Fruit fly (Drosophila melanogaster): ENCODE data around the gene QIL1.

The QIL1 gene

DNA sequence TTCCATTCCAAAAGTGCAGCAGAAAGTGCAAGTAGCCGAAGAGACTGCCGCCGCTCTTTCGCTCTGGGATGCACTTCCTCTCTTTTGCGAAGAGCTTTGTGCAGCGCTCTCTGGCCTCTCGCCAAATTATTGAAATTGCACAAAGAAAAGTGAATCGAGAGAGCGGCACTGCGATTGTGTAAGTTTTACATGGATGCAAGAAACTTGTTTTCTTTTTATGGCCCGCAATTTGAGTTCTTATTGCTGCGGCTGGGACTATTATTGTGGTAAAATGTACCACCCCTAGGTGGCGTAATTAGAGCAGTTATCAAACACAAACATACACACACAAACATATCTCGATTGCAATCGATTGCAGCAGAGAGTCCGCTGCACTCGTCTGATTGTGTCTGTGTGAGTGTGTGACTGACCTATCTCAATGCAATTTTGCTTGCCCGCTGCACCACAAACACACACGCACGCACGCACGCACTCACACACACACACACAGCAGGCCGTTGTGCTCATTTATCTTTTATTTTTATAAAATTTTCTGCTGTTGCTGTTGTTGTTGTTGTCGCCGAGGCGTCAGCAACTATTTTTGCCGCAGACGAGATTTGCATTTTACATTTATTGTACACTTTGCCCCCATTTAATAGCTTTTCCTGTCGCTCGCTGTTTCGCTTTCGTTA, 34.7 kb downstream of the QIL1 start (continued):
- TF ChIP-seq CG3919 (GFP tag; optimal IDR thresholded peaks at IDR 0.05) (no peak), CG31627 (GFP tag; optimal IDR thresholded peaks at IDR 0.05) (no peak), CG6854 (GFP tag; optimal IDR thresholded peaks at IDR 0.05) (no peak), CG8119 (GFP tag; IDR thresholded peaks at IDR 0.05) (peak; percentile 36; the same call in 1 of the 3 replicates), fd59A (GFP tag; optimal IDR thresholded peaks at IDR 0.05) (no peak), pdm3 (GFP tag; optimal IDR thresholded peaks at IDR 0.05) (peak; percentile 2), eg (GFP tag; IDR thresholded peaks at IDR 0.05) (peak; percentile 69; the same call in 2 of the 3 replicates), CG6792 (GFP tag; optimal IDR thresholded peaks at IDR 0.05) (no peak), Met (GFP tag; optimal IDR thresholded peaks at IDR 0.05) (no peak), CG34406 (GFP tag; optimal IDR thresholded peaks at IDR 0.05) (no peak), CG6163 (GFP tag; IDR thresholded peaks at IDR 0.05) (peak; percentile 61; the same call in 2 of the 3 replicates), CG32006 (GFP tag; optimal IDR thresholded peaks at IDR 0.05) (peak; percentile 18), Eip78C (GFP tag) (peak; percentile 77), CG6808 (GFP tag; optimal IDR thresholded peaks at IDR 0.05) (peak; percentile 48), Lpt (GFP tag; optimal IDR thresholded peaks at IDR 0.05) (peak; percentile 73), CG11902 (GFP tag; optimal IDR thresholded peaks at IDR 0.05) (no peak), net (GFP tag; optimal IDR thresholded peaks at IDR 0.05) (no peak), Blimp-1 (GFP tag; optimal IDR thresholded peaks at IDR 0.05) (peak; percentile 84), CG11762 (GFP tag; optimal IDR thresholded peaks at IDR 0.05; ENCODE audit: insufficient read depth) (no peak), CG8319 (GFP tag; optimal IDR thresholded peaks at IDR 0.05) (no peak), CG8632 (GFP tag; optimal IDR thresholded peaks at IDR 0.05) (no peak)

- TF ChIP-seq CG6792 (GFP tag; optimal IDR thresholded peaks at IDR 0.05) (peak; percentile 65), CG16779 (tag; optimal IDR thresholded peaks at IDR 0.05) (no peak), Lpt (GFP tag; optimal IDR thresholded peaks at IDR 0.05) (peak; percentile 23), CG1621 (tag; optimal IDR thresholded peaks at IDR 0.05) (no peak), Eip78C (GFP tag) (peak; percentile 90), CG8319 (GFP tag; optimal IDR thresholded peaks at IDR 0.05) (peak; percentile 54), dac (GFP tag; optimal IDR thresholded peaks at IDR 0.05) (no peak), CG9139 (GFP tag; optimal IDR thresholded peaks at IDR 0.05) (no peak), CG31627 (GFP tag; optimal IDR thresholded peaks at IDR 0.05) (peak; percentile 89), Blimp-1 (GFP tag; optimal IDR thresholded peaks at IDR 0.05) (peak; percentile 55), fkh (GFP tag; optimal IDR thresholded peaks at IDR 0.05) (no peak), dsx (GFP tag; optimal IDR thresholded peaks at IDR 0.05; ENCODE audit: poor library complexity, severe bottlenecking) (no peak), Hr4 (GFP tag; optimal IDR thresholded peaks at IDR 0.05) (peak; percentile 28), CG11762 (GFP tag; optimal IDR thresholded peaks at IDR 0.05; ENCODE audit: insufficient read depth) (peak; percentile 24), acj6 (GFP tag; optimal IDR thresholded peaks at IDR 0.05) (peak; percentile 75), CG6854 (GFP tag; optimal IDR thresholded peaks at IDR 0.05) (peak; percentile 10), Met (GFP tag; optimal IDR thresholded peaks at IDR 0.05) (peak; percentile 90), vri (GFP tag; optimal IDR thresholded peaks at IDR 0.05) (peak; percentile 76), fd85E (GFP tag; optimal IDR thresholded peaks at IDR 0.05) (no peak), Eip75B (GFP tag; optimal IDR thresholded peaks at IDR 0.05) (peak; percentile 80), lz (GFP tag; optimal IDR thresholded peaks at IDR 0.05) (peak; percentile 88), CG10631 (GFP tag; optimal IDR thresholded peaks at IDR 0.05) (peak; percentile 58), CG3032 (tag; optimal IDR thresholded peaks at IDR 0.05) (no peak), Hr39 (GFP tag; optimal IDR thresholded peaks at IDR 0.05) (peak; percentile 89), CG6808 (GFP tag; optimal IDR thresholded peaks at IDR 0.05) (peak; percentile 1), cyc (GFP tag; optimal IDR thresholded peaks at IDR 0.05) (peak; percentile 83), CG8119 (GFP tag; IDR thresholded peaks at IDR 0.05) (0 out of 3 replicates have a peak, but pooled peaks have one; percentile 31), Gug (GFP tag; IDR thresholded peaks at IDR 0.05) (no peak), eg (GFP tag; IDR thresholded peaks at IDR 0.05) (peak; percentile 65), fd59A (GFP tag; optimal IDR thresholded peaks at IDR 0.05) (no peak), CG4318 (GFP tag; optimal IDR thresholded peaks at IDR 0.05) (no peak), achi (GFP tag; optimal IDR thresholded peaks at IDR 0.05) (peak; percentile 68), net (GFP tag; optimal IDR thresholded peaks at IDR 0.05) (peak; percentile 56), OdsH (GFP tag; optimal IDR thresholded peaks at IDR 0.05) (peak; percentile 46), CG11294 (GFP tag; IDR thresholded peaks at IDR 0.05) (no peak), ss (GFP tag; optimal IDR thresholded peaks at IDR 0.05) (no peak), CG7368 (GFP tag; optimal IDR thresholded peaks at IDR 0.05) (peak; percentile 29), pdm3 (GFP tag; optimal IDR thresholded peaks at IDR 0.05) (peak; percentile 68), CG6276 (GFP tag; optimal IDR thresholded peaks at IDR 0.05) (no peak), CG10669 (GFP tag; optimal IDR thresholded peaks at IDR 0.05) (peak; percentile 37), svp (GFP tag) (peak; percentile 94)
Observed at dm6 chr3L:17502235-17502634, 36.5 kb downstream of the QIL1 start.

Data from whole organism, prepupa.